Worm (Caenorhabditis elegans): ENCODE results near the gene Y105C5A.10.
"Not testable (repeated sequence)": the region's sequence is repeated elsewhere in the genome, so short reads cannot be mapped to it uniquely, and the experiment has no call there.

Y105C5A.10 gene

ce11 chrIV:15635462-15635861, at the start of gene Y105C5A.10:
Gene Y105C5A.10 (plus strand): TSS chrIV:15635762.
- not testable (repeated sequence) for TF ChIP-seq unc-62 (GFP tag; optimal IDR thresholded peaks at IDR 0.05); daf-12 (tag; optimal IDR thresholded peaks at IDR 0.05); jun-1 (tag; optimal IDR thresholded peaks at IDR 0.05)

DNA sequence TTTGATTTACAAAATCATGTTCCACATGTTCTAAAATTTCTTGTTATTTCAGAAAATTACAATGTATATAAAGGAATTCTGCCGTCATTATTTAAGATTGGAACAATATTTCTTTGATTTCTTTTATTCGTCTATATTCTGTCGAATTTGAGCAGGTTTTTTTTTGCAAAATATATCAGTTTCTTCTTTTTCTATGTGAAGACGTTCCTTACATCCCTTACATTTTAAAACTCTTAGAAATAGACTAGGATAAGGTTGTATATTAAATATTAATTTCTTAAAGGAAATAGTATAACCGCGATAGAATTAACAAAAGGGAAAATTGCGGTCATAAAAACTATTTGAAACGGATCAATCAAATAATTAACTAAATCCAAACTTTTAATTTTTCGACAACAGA, 46.7 kb upstream of the Y105C5A.10 start:
- TF ChIP-seq hmg-11 (tag; optimal IDR thresholded peaks at IDR 0.05), result no peak
- TF ChIP-seq elt-1 (tag; optimal IDR thresholded peaks at IDR 0.05), result no peak
- no peak for TF ChIP-seq lsy-12 (tag; optimal IDR thresholded peaks at IDR 0.05)
- TF ChIP-seq egl-5 (tag; optimal IDR thresholded peaks at IDR 0.05), result no peak
- TF ChIP-seq elt-2 (tag; optimal IDR thresholded peaks at IDR 0.05), result no peak
- no peak for TF ChIP-seq daf-12 (tag; optimal IDR thresholded peaks at IDR 0.05)
- TF ChIP-seq pqm-1 (tag; optimal IDR thresholded peaks at IDR 0.05), result no peak
- no peak for TF ChIP-seq nhr-28 (tag; optimal IDR thresholded peaks at IDR 0.05)
- TF ChIP-seq aly-2 (tag; optimal IDR thresholded peaks at IDR 0.05), result no peak
- TF ChIP-seq nhr-12 (tag; optimal IDR thresholded peaks at IDR 0.05), result no peak
- TF ChIP-seq ZK546.5 (tag; optimal IDR thresholded peaks at IDR 0.05), result no peak
- TF ChIP-seq skn-1 (tag; optimal IDR thresholded peaks at IDR 0.05), result no peak
- TF ChIP-seq fkh-2 (tag; optimal IDR thresholded peaks at IDR 0.05), result no peak
- no peak for TF ChIP-seq R02D3.7 (tag; optimal IDR thresholded peaks at IDR 0.05)
- TF ChIP-seq egl-27 (tag; optimal IDR thresholded peaks at IDR 0.05), result no peak
- TF ChIP-seq fkh-10 (GFP tag; optimal IDR thresholded peaks at IDR 0.05), result no peak
- TF ChIP-seq lin-39 (tag; optimal IDR thresholded peaks at IDR 0.05), result no peak

DNA sequence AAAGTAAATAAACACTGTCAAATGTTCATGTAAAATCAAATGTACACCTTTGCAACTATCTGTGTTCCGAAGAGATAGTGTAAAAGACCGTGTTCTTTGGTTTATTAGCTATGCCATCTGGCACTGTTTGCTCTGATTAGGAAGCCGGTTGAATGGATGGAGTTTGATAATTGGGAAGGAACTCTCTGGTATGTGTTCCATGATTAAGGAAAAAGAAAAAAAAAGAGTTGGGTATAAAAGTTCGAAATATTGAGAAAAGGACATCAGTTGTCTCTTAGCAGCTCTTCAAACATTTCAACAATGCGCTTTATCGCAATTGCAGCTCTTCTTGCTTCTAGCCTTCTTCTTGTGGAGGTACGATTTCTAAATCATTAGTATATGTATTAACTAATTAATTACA, 45.2 kb upstream of the Y105C5A.10 start, which contains the start of gene abu-5:
Gene abu-5, plus strand, starts transcription at position 301 of the 400 bp plus-strand sequence.
- TF ChIP-seq mml-1, nhr-67, aly-2 (tag; optimal IDR thresholded peaks at IDR 0.05): not testable (repeated sequence)

- no peak for TF ChIP-seq elt-1 (tag; optimal IDR thresholded peaks at IDR 0.05)
- TF ChIP-seq nhr-237 (tag; optimal IDR thresholded peaks at IDR 0.05), result no peak
- no peak for TF ChIP-seq skn-1 (tag; optimal IDR thresholded peaks at IDR 0.05)
- TF ChIP-seq nhr-25 (tag; optimal IDR thresholded peaks at IDR 0.05), result no peak
- no peak for TF ChIP-seq elt-2 (tag; optimal IDR thresholded peaks at IDR 0.05)
- no peak for TF ChIP-seq nhr-28 (tag; optimal IDR thresholded peaks at IDR 0.05)
- TF ChIP-seq R02D3.7 (tag; optimal IDR thresholded peaks at IDR 0.05), result no peak
- TF ChIP-seq nhr-23 (tag; optimal IDR thresholded peaks at IDR 0.05), result no peak
- TF ChIP-seq pha-4 (tag; optimal IDR thresholded peaks at IDR 0.05), result no peak
- no peak for TF ChIP-seq unc-39 (tag; optimal IDR thresholded peaks at IDR 0.05)
- no peak for TF ChIP-seq nhr-12 (tag; optimal IDR thresholded peaks at IDR 0.05)
Observed at ce11 chrIV:15591975-15592374, 43.6 kb upstream of the Y105C5A.10 start.

DNA sequence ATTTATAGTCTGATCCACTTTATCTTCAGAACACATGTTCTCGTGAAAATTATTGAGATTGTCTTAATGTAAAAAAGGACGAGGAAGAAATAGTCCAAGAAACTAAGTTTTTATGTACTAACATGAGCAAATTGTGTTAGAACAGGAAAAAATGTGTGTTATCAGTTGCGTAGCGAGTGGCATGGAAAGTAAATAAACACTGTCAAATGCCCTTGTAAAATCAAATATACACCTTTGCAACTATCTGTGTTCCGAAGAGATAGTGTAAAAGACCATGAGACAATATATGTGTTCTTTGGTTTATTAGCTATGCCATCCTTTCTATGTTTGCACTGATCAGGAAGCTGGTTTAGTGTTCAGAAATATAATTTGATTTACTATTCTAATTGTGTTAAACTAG, 42.5 kb upstream of the Y105C5A.10 start:
- TF ChIP-seq lsy-12 (tag; optimal IDR thresholded peaks at IDR 0.05) (no peak), unc-39 (tag; optimal IDR thresholded peaks at IDR 0.05) (no peak), pqm-1 (tag; optimal IDR thresholded peaks at IDR 0.05) (peak; percentile 44), pha-4 (tag; optimal IDR thresholded peaks at IDR 0.05) (peak; percentile 62), elt-2 (tag; optimal IDR thresholded peaks at IDR 0.05) (peak; percentile 36), lin-15B (tag; optimal IDR thresholded peaks at IDR 0.05) (no peak), egl-27 (tag; optimal IDR thresholded peaks at IDR 0.05) (no peak)

DNA sequence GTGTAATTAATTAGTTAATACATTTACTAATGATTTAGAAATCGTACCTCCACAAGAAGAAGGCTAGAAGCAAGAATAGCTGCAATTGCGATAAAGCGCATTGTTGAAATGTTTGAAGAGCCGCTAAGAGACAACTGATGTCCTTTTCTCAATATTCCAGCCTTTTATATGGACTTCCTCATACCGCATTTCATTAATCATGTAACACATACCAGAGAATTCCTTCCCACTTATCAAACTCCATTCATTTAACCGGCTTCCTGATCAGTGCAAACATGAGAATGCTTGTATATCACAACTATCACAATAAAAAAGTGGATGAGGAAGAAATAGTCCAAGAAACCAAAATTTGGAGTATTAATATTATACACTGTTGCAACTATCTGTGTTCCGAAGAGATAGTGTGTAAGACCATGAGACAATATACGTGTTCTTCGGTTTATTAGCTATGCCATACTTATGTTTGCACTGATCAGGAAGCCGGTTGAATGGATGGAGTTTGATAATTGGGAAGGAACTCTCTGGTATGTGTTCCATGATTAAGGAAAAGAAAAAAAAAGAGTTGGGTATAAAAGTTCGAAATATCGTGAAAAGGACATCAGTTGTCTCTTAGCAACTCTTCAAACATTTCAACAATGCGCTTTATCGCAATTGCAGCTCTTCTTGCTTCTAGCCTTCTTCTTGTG, 40.5 kb upstream of the Y105C5A.10 start, which contains the start of the genes pqn-78 and pqn-79:
Gene pqn-78, minus strand, starts transcription at position 101 of the 686 bp plus-strand sequence.
Gene pqn-79, plus strand, starts transcription at position 636 of the 686 bp plus-strand sequence.
- TF ChIP-seq skn-1, nhr-77, snpc-4 (tag; optimal IDR thresholded peaks at IDR 0.05): not testable (repeated sequence)

DNA sequence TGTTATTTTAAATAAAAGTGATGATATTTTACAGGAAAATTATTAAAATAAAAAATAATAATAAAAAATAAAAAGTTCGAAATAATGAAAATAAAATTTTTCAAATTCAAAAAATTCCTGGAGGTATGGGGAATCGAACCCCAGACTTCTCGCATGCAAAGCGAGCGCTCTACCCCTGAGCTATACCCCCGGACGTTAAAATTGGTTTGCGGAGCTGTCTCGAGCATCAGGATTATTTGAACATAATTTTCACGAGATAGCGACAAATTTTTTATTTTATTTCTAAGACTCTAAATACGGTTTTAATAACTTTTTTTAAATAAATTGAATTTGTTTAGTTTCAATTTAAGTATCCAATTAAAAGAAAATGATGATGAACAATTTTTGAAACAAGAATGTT, 31.4 kb upstream of the Y105C5A.10 start:
- TF ChIP-seq snpc-4 (tag; optimal IDR thresholded peaks at IDR 0.05) (peak; percentile 83), ZK546.5 (tag; optimal IDR thresholded peaks at IDR 0.05) (no peak)
